Worm (Caenorhabditis elegans) whole organism, early embryonic: ENCODE results near the gene Y37D8A.6.

ENCODE experiments used
- B0310.2 ChIP-seq: sonication (generic microtip); optimal IDR thresholded peaks from 2 replicates; lab custom pipeline; 2016; ENCODE audit warnings: mild to moderate bottlenecking, missing genetic modification characterization, missing compliant biosample characterization
- F13C5.2 ChIP-seq: sonication (generic microtip); optimal IDR thresholded peaks from 2 replicates; lab custom pipeline; 2017; ENCODE audit warnings: mild to moderate bottlenecking, missing genetic modification characterization, inconsistent platforms, missing compliant biosample characterization
- aly-1 ChIP-seq: sonication (generic microtip); optimal IDR thresholded peaks from 2 replicates; lab custom pipeline; 2016; ENCODE audit warnings: missing genetic modification characterization, missing compliant biosample characterization
- ama-1 ChIP-seq: fragments of 150-350 bp; optimal IDR thresholded peaks from 2 replicates; lab custom pipeline; 2014
- ceh-13 ChIP-seq: fragments of 200-800 bp; sonication (Bioruptor generic); optimal IDR thresholded peaks from 2 replicates; lab custom pipeline; 2018; ENCODE audit warnings: mild to moderate bottlenecking, missing genetic modification characterization, missing compliant biosample characterization
- ceh-36 ChIP-seq: sonication (generic microtip); optimal IDR thresholded peaks from 2 replicates; lab custom pipeline; 2016; ENCODE audit warnings: missing genetic modification characterization, inconsistent platforms, missing compliant biosample characterization
- ets-7 ChIP-seq: sonication (generic microtip); optimal IDR thresholded peaks from 2 replicates; lab custom pipeline; 2016; ENCODE audit warnings: missing genotype, missing genetic modification characterization, missing compliant biosample characterization
- flt-1 ChIP-seq: fragments of 200-800 bp; sonication (Bioruptor generic); IDR thresholded peaks from 2 replicates; pipeline ENCODE4 v1.3.6; 2022; ENCODE audit warnings: missing genetic modification characterization, missing compliant biosample characterization
- hmbx-1 ChIP-seq: sonication (generic microtip); optimal IDR thresholded peaks from 2 replicates; lab custom pipeline; 2016; ENCODE audit warnings: mild to moderate bottlenecking, missing genetic modification characterization, missing compliant biosample characterization
- hmg-4 ChIP-seq: fragments of 200-800 bp; sonication (Bioruptor generic); optimal IDR thresholded peaks from 2 replicates; lab custom pipeline; 2018; ENCODE audit warnings: mild to moderate bottlenecking, missing genetic modification characterization, missing compliant biosample characterization
- hnd-1 ChIP-seq: sonication (generic microtip); optimal IDR thresholded peaks from 2 replicates; lab custom pipeline; 2016; ENCODE audit warnings: missing genetic modification characterization, missing compliant biosample characterization
- pes-1 ChIP-seq: fragments of 200-800 bp; sonication (Bioruptor generic); IDR thresholded peaks from 2 replicates; pipeline ENCODE4 v1.3.6; 2022; ENCODE audit warnings: missing genetic modification reagents, missing genetic modification characterization, missing compliant biosample characterization
- scrt-1 ChIP-seq: fragments of 200-800 bp; sonication (Bioruptor generic); IDR thresholded peaks from 2 replicates; pipeline ENCODE4 v1.3.6; 2022; ENCODE audit warnings: missing genetic modification characterization, missing compliant biosample characterization
- sea-1 ChIP-seq: fragments of 200-800 bp; sonication (Bioruptor generic); conservative IDR thresholded peaks from 2 replicates; pipeline ENCODE4 v1.3.6; 2022; ENCODE audit warnings: missing genetic modification characterization, missing compliant biosample characterization
- tbx-11 ChIP-seq: fragments of 200-800 bp; sonication (Bioruptor generic); IDR thresholded peaks from 2 replicates; pipeline ENCODE4 v1.3.6; 2022; ENCODE audit warnings: missing genetic modification characterization, missing compliant biosample characterization
- tbx-37 ChIP-seq: fragments of 200-800 bp; sonication (Bioruptor generic); conservative IDR thresholded peaks from 2 replicates; pipeline ENCODE4 v1.3.6; 2022; ENCODE audit warnings: missing genetic modification reagents, missing genetic modification characterization, missing compliant biosample characterization
- tra-4 ChIP-seq: sonication (generic microtip); optimal IDR thresholded peaks from 2 replicates; lab custom pipeline; 2017; ENCODE audit warnings: missing genetic modification characterization, missing compliant biosample characterization

The Y37D8A.6 gene

DNA sequence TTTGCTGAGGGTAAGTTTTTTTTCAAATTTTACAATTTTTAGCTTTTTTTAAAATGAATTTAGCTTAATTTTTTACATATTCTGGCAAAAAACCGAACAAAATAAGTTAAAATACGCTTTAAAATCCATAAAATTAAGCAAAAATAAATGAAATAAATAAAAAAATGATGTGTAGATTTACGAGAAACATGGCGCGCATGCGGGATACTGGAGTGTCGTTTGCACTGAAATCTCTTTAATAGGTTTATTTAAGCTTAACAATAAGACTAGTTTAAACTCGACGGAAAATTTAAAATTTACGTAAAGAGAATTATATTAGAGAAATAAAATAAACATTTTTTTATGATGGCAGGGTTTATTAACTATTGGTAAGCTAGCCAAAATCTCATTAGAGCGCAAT lies 48.8 kb downstream of the Y37D8A.6 start:
- TF ChIP-seq tra-4 (no peak), hmbx-1 (no peak), ets-7 (tag; lab: Kevin White, UChicago) (no peak), hnd-1 (tag; lab: Kevin White, UChicago) (no peak), aly-1 (tag; lab: Kevin White, UChicago) (no peak), B0310.2 (no peak), sea-1 (GFP tag; lab: Robert Waterston, UW) (no peak), tbx-11 (GFP tag; lab: Robert Waterston, UW) (no peak), tbx-37 (GFP tag; lab: Robert Waterston, UW) (no peak), ama-1 (lab: Kevin White, UChicago) (no peak), flt-1 (GFP tag; lab: Robert Waterston, UW) (no peak), pes-1 (GFP tag; lab: Robert Waterston, UW) (no peak)

- TF ChIP-seq B0310.2, result no peak
- no peak for TF ChIP-seq hnd-1 (tag; lab: Kevin White, UChicago)
- TF ChIP-seq ama-1 (lab: Kevin White, UChicago), result no peak
Measured at ce11 chrIII:12819909-12820308, 50.2 kb downstream of the Y37D8A.6 start, which contains the start of the genes Y37D8A.2 and Y37D8A.25. Gene Y37D8A.2, plus strand, starts transcription at chrIII:12820193. Gene Y37D8A.25, minus strand, starts transcription at chrIII:12820253.

ce11 chrIII:12819148-12819547 lies 50.9 kb downstream of the Y37D8A.6 start:
- TF ChIP-seq tra-4 (no peak), ceh-36 (tag; lab: Kevin White, UChicago) (no peak), ama-1 (lab: Kevin White, UChicago) (no peak), ets-7 (tag; lab: Kevin White, UChicago) (no peak), tbx-11 (GFP tag; lab: Robert Waterston, UW) (no peak), scrt-1 (GFP tag; lab: Robert Waterston, UW) (no peak), flt-1 (GFP tag; lab: Robert Waterston, UW) (no peak), ceh-13 (GFP tag; lab: Kevin White, UChicago) (no peak), hmbx-1 (no peak), B0310.2 (no peak), sea-1 (GFP tag; lab: Robert Waterston, UW) (no peak), F13C5.2 (tag; lab: Kevin White, UChicago) (no peak), aly-1 (tag; lab: Kevin White, UChicago) (no peak), hnd-1 (tag; lab: Kevin White, UChicago) (no peak), pes-1 (GFP tag; lab: Robert Waterston, UW) (no peak), tbx-37 (GFP tag; lab: Robert Waterston, UW) (no peak), hmg-4 (GFP tag; lab: Kevin White, UChicago) (no peak)

- no peak for TF ChIP-seq ceh-13 (GFP tag; lab: Kevin White, UChicago)
- TF ChIP-seq hmg-4 (GFP tag; lab: Kevin White, UChicago), result no peak
- TF ChIP-seq tra-4, result no peak
- no peak for TF ChIP-seq ets-7 (tag; lab: Kevin White, UChicago)
- TF ChIP-seq scrt-1 (GFP tag; lab: Robert Waterston, UW), result no peak
- TF ChIP-seq ama-1 (lab: Kevin White, UChicago), result no peak
- no peak for TF ChIP-seq hnd-1 (tag; lab: Kevin White, UChicago)
Measured at ce11 chrIII:12818050-12818738, 51.9 kb downstream of the Y37D8A.6 start, which contains the start of gene arx-5. Gene arx-5, minus strand, starts transcription at chrIII:12818100.

DNA sequence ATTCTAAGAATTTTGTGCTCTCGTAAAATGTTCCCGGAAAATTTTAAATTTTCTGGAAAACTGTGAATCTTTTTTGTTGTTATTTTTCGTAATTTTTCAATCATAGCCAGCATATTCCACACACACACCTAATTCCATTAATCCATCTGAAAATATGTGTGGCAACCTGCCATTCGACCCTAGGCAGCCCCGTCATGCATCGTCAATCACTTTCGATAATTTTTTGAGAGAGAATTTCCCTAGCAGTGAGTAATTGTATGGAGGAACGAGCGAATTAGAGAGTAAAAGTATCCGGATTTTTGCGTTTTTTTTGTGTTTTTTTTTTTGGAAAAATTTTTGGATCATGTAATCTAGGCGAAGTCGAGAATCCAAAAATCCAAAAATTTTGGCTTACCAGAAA lies 56.9 kb downstream of the Y37D8A.6 start, which contains the start of gene BE10.4:
Gene BE10.4, plus strand, starts transcription at position 301 of the 400 bp plus-strand sequence.
- TF ChIP-seq tra-4 (no peak), pes-1 (GFP tag; lab: Robert Waterston, UW) (no peak), sea-1 (GFP tag; lab: Robert Waterston, UW) (no peak), tbx-11 (GFP tag; lab: Robert Waterston, UW) (no peak), hmg-4 (GFP tag; lab: Kevin White, UChicago) (no peak), F13C5.2 (tag; lab: Kevin White, UChicago) (no peak), hnd-1 (tag; lab: Kevin White, UChicago) (no peak), aly-1 (tag; lab: Kevin White, UChicago) (no peak), tbx-37 (GFP tag; lab: Robert Waterston, UW) (no peak), ama-1 (lab: Kevin White, UChicago) (no peak)

- TF ChIP-seq aly-1 (tag; lab: Kevin White, UChicago), result no peak
- TF ChIP-seq tra-4, result no peak
- no peak for TF ChIP-seq pes-1 (GFP tag; lab: Robert Waterston, UW)
- TF ChIP-seq hmbx-1, result no peak
- no peak for TF ChIP-seq scrt-1 (GFP tag; lab: Robert Waterston, UW)
- no peak for TF ChIP-seq ceh-13 (GFP tag; lab: Kevin White, UChicago)
- TF ChIP-seq sea-1 (GFP tag; lab: Robert Waterston, UW), result no peak
- no peak for TF ChIP-seq flt-1 (GFP tag; lab: Robert Waterston, UW)
- no peak for TF ChIP-seq F13C5.2 (tag; lab: Kevin White, UChicago)
- no peak for TF ChIP-seq hmg-4 (GFP tag; lab: Kevin White, UChicago)
- TF ChIP-seq hnd-1 (tag; lab: Kevin White, UChicago), result no peak
- no peak for TF ChIP-seq B0310.2
Measured at ce11 chrIII:12807726-12808125, 62.4 kb downstream of the Y37D8A.6 start, which contains the start of gene BE10.3. Gene BE10.3, plus strand, starts transcription at chrIII:12808026.
